Fruit fly (Drosophila melanogaster): ENCODE results near the gene skd.

The skd gene

dm6 chr3L:20950136-20950499, 77.1 kb downstream of the skd start:
- TF ChIP-seq Myc (optimal IDR thresholded peaks at IDR 0.05) = no peak
- TF ChIP-seq Dif (GFP tag; optimal IDR thresholded peaks at IDR 0.05; ENCODE audit: partially characterized antibody) = no peak
- TF ChIP-seq Hr78 (GFP tag; optimal IDR thresholded peaks at IDR 0.05) = no peak
- TF ChIP-seq psq (GFP tag; optimal IDR thresholded peaks at IDR 0.05) = peak; percentile 87
- peak; percentile 4 for TF ChIP-seq Mio (GFP tag; optimal IDR thresholded peaks at IDR 0.05)
- TF ChIP-seq tai (GFP tag; optimal IDR thresholded peaks at IDR 0.05) = peak; percentile 71
- peak; percentile 12 for TF ChIP-seq GATAd (GFP tag; optimal IDR thresholded peaks at IDR 0.05)
- TF ChIP-seq CG32264 (GFP tag; optimal IDR thresholded peaks at IDR 0.05) = peak; percentile 73
- peak; percentile 94 for TF ChIP-seq ey (GFP tag; optimal IDR thresholded peaks at IDR 0.05)
- TF ChIP-seq jim (GFP tag; optimal IDR thresholded peaks at IDR 0.05) = no peak
- TF ChIP-seq Dfd (GFP tag; optimal IDR thresholded peaks at IDR 0.05) = no peak
- TF ChIP-seq h (GFP tag; optimal IDR thresholded peaks at IDR 0.05) = peak; percentile 96
- TF ChIP-seq foxo (GFP tag; optimal IDR thresholded peaks at IDR 0.05) = peak in 1 of 2 experiments; percentile 94
- no peak for TF ChIP-seq Vsx2 (GFP tag; optimal IDR thresholded peaks at IDR 0.05; ENCODE audit: partially characterized antibody)
- TF ChIP-seq dmrt93B (GFP tag; optimal IDR thresholded peaks at IDR 0.05) = peak; percentile 89
- TF ChIP-seq sage (GFP tag; optimal IDR thresholded peaks at IDR 0.05) = peak; percentile 80
- peak; percentile 93 for TF ChIP-seq OdsH (GFP tag; optimal IDR thresholded peaks at IDR 0.05)
- no peak for TF ChIP-seq dl (GFP tag; optimal IDR thresholded peaks at IDR 0.05; ENCODE audit: insufficient read depth in 1 of 2, partially characterized antibody in 2 of 2)
- no peak for TF ChIP-seq Hr83 (GFP tag; optimal IDR thresholded peaks at IDR 0.05; ENCODE audit: poor library complexity, severe bottlenecking)
- peak; percentile 59 for TF ChIP-seq dsf (GFP tag; optimal IDR thresholded peaks at IDR 0.05; ENCODE audit: borderline replicate concordance)
- peak; percentile 95 for TF ChIP-seq HLH106 (tag; optimal IDR thresholded peaks at IDR 0.05)
- peak; percentile 85 for TF ChIP-seq CG9705 (GFP tag; optimal IDR thresholded peaks at IDR 0.05)
- no peak for TF ChIP-seq pan (optimal IDR thresholded peaks at IDR 0.05)
- TF ChIP-seq fru (GFP tag; optimal IDR thresholded peaks at IDR 0.05) = peak; percentile 95
- peak; percentile 90 for TF ChIP-seq woc (GFP tag; optimal IDR thresholded peaks at IDR 0.05)
- peak; percentile 46 for TF ChIP-seq CrebA (GFP tag; optimal IDR thresholded peaks at IDR 0.05; ENCODE audit: borderline replicate concordance)
- TF ChIP-seq Jra (GFP tag; optimal IDR thresholded peaks at IDR 0.05) = peak; percentile 82
- no peak for TF ChIP-seq usp (GFP tag; optimal IDR thresholded peaks at IDR 0.05)
- TF ChIP-seq sv (GFP tag; optimal IDR thresholded peaks at IDR 0.05) = no peak
- TF ChIP-seq brk (GFP tag; optimal IDR thresholded peaks at IDR 0.05) = peak; percentile 92
- TF ChIP-seq Abd-B (GFP tag; optimal IDR thresholded peaks at IDR 0.05) = no peak
- no peak for TF ChIP-seq N (GFP tag; optimal IDR thresholded peaks at IDR 0.05)
- TF ChIP-seq br (GFP tag; optimal IDR thresholded peaks at IDR 0.05) = peak; percentile 93
- no peak for TF ChIP-seq lola (GFP tag; optimal IDR thresholded peaks at IDR 0.05)
- TF ChIP-seq Sp1 (GFP tag; optimal IDR thresholded peaks at IDR 0.05) = peak; percentile 94
- TF ChIP-seq Hnf4 (GFP tag; optimal IDR thresholded peaks at IDR 0.05) = peak; percentile 88
- TF ChIP-seq Rel (GFP tag; optimal IDR thresholded peaks at IDR 0.05) = peak; percentile 73
- TF ChIP-seq Rel (tag; optimal IDR thresholded peaks at IDR 0.05) = peak; percentile 46
- peak; percentile 93 for TF ChIP-seq rgr (GFP tag; optimal IDR thresholded peaks at IDR 0.05)

dm6 chr3L:20949371-20950135, 77.7 kb downstream of the skd start, which contains the start of gene fng:
Gene fng (minus strand): TSS chr3L:20949512.
- TF ChIP-seq Hnf4 (GFP tag; optimal IDR thresholded peaks at IDR 0.05) (peak; percentile 29), brk (GFP tag; optimal IDR thresholded peaks at IDR 0.05) (no peak), jim (GFP tag; optimal IDR thresholded peaks at IDR 0.05) (no peak), OdsH (GFP tag; optimal IDR thresholded peaks at IDR 0.05) (no peak), Myc (optimal IDR thresholded peaks at IDR 0.05) (no peak), dl (GFP tag; optimal IDR thresholded peaks at IDR 0.05; ENCODE audit: insufficient read depth in 1 of 2, partially characterized antibody in 2 of 2) (peak; percentile 84 to 88), Hr83 (GFP tag; optimal IDR thresholded peaks at IDR 0.05; ENCODE audit: poor library complexity, severe bottlenecking) (peak; percentile 4), Dfd (GFP tag; optimal IDR thresholded peaks at IDR 0.05) (no peak), psq (GFP tag; optimal IDR thresholded peaks at IDR 0.05) (peak; percentile 73), Hr78 (GFP tag; optimal IDR thresholded peaks at IDR 0.05) (no peak), Mio (GFP tag; optimal IDR thresholded peaks at IDR 0.05) (no peak), sv (GFP tag; optimal IDR thresholded peaks at IDR 0.05) (no peak), br (GFP tag; optimal IDR thresholded peaks at IDR 0.05) (no peak), tai (GFP tag; optimal IDR thresholded peaks at IDR 0.05) (no peak), h (GFP tag; optimal IDR thresholded peaks at IDR 0.05) (no peak), Rel (GFP tag; optimal IDR thresholded peaks at IDR 0.05) (no peak), Rel (tag; optimal IDR thresholded peaks at IDR 0.05) (no peak), dsf (GFP tag; optimal IDR thresholded peaks at IDR 0.05; ENCODE audit: borderline replicate concordance) (no peak), Dif (GFP tag; optimal IDR thresholded peaks at IDR 0.05; ENCODE audit: partially characterized antibody) (peak; percentile 86), Vsx2 (GFP tag; optimal IDR thresholded peaks at IDR 0.05; ENCODE audit: partially characterized antibody) (peak; percentile 89)
